Worm (Caenorhabditis elegans) whole organism, L4/young adult: Measurements from ENCODE around the gene atp-2.
A peak's percentile ranks its signal among the peaks of the same experiment; 100 is the strongest.

Source experiments
- W03F9.2 ChIP-seq: fragments of 150-350 bp; optimal IDR thresholded peaks from 2 replicates; lab custom pipeline; 2014; ENCODE audit warnings: missing biosample characterization, missing genetic modification characterization
- dao-5 ChIP-seq: sonication (generic microtip); optimal IDR thresholded peaks from 2 replicates; lab custom pipeline; 2016; ENCODE audit warnings: missing genotype, missing genetic modification characterization, moderate library complexity, missing compliant biosample characterization
- him-1 ChIP-seq: sonication (generic microtip); optimal IDR thresholded peaks from 2 replicates; lab custom pipeline; 2016; ENCODE audit warnings: missing genotype, missing genetic modification reagents, missing genetic modification characterization, missing compliant biosample characterization

DNA sequence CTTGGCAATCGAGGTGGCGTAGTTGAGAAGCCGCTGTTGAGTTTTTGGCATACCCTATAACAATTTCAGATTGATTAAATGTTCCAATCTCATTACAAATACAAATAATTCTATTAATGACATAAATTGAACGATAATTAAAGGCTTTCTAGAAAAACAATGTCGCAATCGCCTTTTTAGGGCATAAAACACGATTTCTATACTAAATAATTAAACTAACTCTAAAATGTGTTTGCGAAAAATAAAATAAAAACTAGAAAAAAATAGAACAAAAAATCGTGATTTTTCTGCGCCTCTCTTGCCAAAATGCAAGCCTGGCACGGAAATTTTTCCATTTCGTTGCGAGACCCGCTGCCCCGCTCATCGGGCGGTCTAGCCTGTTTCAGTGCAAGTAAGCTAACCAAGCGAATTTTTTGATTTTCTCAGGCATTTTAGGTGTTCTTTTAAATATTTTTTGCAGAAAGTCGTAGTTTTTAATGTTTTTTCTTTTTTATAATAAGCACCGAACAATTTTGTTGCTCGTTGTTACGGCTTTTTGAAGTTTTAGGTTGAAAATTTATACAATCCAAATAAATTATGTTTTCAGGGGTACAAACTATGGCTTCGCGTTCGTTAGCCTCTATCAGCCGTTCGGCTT, at the start of gene atp-2, which contains the start of the genes C34E10.12 and C34E10.10:
- TF ChIP-seq dao-5 (tag; lab: Kevin White, UChicago) (no peak), him-1 (tag; lab: Kevin White, UChicago) (peak; percentile 7), W03F9.2 (peak; percentile 89)
